Fruit fly (Drosophila melanogaster): ENCODE data around the gene CG8757.

Gene CG8757

dm6 chr3L:13876967-13877366 lies 34.9 kb upstream of the CG8757 start:
- TF ChIP-seq CG4282 (GFP tag; optimal IDR thresholded peaks at IDR 0.05), result no peak
- peak; percentile 7 for TF ChIP-seq CTCF (GFP tag; optimal IDR thresholded peaks at IDR 0.05)
- peak; percentile 71 for TF ChIP-seq Vsx1 (GFP tag; optimal IDR thresholded peaks at IDR 0.05)
- peak; percentile 19 for TF ChIP-seq stwl (tag; optimal IDR thresholded peaks at IDR 0.05)
- TF ChIP-seq CG11504 (tag; optimal IDR thresholded peaks at IDR 0.05), result peak; percentile 100
- 0 out of 3 replicates have a peak, but pooled peaks have one; percentile 72 for TF ChIP-seq CG2199 (GFP tag; IDR thresholded peaks at IDR 0.05)

DNA sequence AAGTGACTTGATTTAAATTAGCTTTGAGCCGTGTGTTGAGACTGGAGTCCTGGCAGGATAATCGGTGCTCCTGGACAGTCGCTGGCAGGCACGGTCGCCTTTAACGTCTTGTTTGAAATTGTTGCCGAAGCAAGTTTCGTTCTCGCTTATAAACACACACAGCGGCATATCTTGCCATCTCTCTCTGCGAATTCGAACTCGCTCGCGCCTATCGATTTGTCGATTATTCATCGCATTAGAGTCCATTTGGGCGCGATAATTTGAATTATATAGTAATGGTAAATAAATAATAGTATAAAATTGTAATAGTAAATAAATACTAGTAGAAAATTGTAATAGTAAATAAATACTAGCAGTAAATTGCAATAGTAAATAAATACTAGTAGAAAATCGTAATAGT lies 24.7 kb upstream of the CG8757 start, which contains the start of gene CG8745:
TSS of gene CG8745 (minus strand) at position 126 of the 400 bp plus-strand sequence.
- peak; percentile 32 for TF ChIP-seq CG18011 (GFP tag; optimal IDR thresholded peaks at IDR 0.05)
- TF ChIP-seq CG2129 (GFP tag; IDR thresholded peaks at IDR 0.05; ENCODE audit: partially characterized antibody), result peak; percentile 25; the same call in 1 of the 2 replicates
- TF ChIP-seq CG10267 (tag; optimal IDR thresholded peaks at IDR 0.05), result peak; percentile 24
- TF ChIP-seq Lim3 (GFP tag; IDR thresholded peaks at IDR 0.05), result no peak
- peak; percentile 84 for TF ChIP-seq stwl (tag; optimal IDR thresholded peaks at IDR 0.05)
- TF ChIP-seq CG14050 (GFP tag; IDR thresholded peaks at IDR 0.05), result no peak
- TF ChIP-seq CG34224 (GFP tag; IDR thresholded peaks at IDR 0.05; ENCODE audit: partially characterized antibody), result peak; percentile 67; the same call in 2 of the 3 replicates
- TF ChIP-seq unc-4 (GFP tag; IDR thresholded peaks at IDR 0.05; ENCODE audit: partially characterized antibody), result peak; percentile 69
- TF ChIP-seq Dll (GFP tag; IDR thresholded peaks at IDR 0.05; ENCODE audit: partially characterized antibody), result peak; percentile 76
- no peak for TF ChIP-seq lab (GFP tag; optimal IDR thresholded peaks at IDR 0.05)
- TF ChIP-seq HmgD (GFP tag; optimal IDR thresholded peaks at IDR 0.05), result peak; percentile 1
- no peak for TF ChIP-seq kni (GFP tag; optimal IDR thresholded peaks at IDR 0.05)
- TF ChIP-seq CG4707 (GFP tag; optimal IDR thresholded peaks at IDR 0.05), result no peak
- no peak for TF ChIP-seq wor (GFP tag; IDR thresholded peaks at IDR 0.05)
- TF ChIP-seq btn (GFP tag; optimal IDR thresholded peaks at IDR 0.05), result no peak
- TF ChIP-seq Dbx (GFP tag; IDR thresholded peaks at IDR 0.05), result no peak
- TF ChIP-seq bbx (GFP tag; IDR thresholded peaks at IDR 0.05; ENCODE audit: partially characterized antibody), result peak; percentile 76
- TF ChIP-seq E2f2 (GFP tag; IDR thresholded peaks at IDR 0.05), result peak; percentile 95
- peak; percentile 77 for TF ChIP-seq amos (GFP tag; IDR thresholded peaks at IDR 0.05; ENCODE audit: partially characterized antibody)
- no peak for TF ChIP-seq CG6175 (GFP tag; IDR thresholded peaks at IDR 0.05)
- TF ChIP-seq mld (GFP tag; IDR thresholded peaks at IDR 0.05; ENCODE audit: partially characterized antibody), result peak; percentile 65; the same call in 1 of the 3 replicates
- peak; percentile 46 for TF ChIP-seq pzg (GFP tag; optimal IDR thresholded peaks at IDR 0.05)
- peak; percentile 69 for TF ChIP-seq BEAF-32 (GFP tag; optimal IDR thresholded peaks at IDR 0.05)
- TF ChIP-seq Myb (GFP tag; optimal IDR thresholded peaks at IDR 0.05), result peak; percentile 20
- no peak for TF ChIP-seq Stat92E (GFP tag; optimal IDR thresholded peaks at IDR 0.05)
- TF ChIP-seq gro (GFP tag; optimal IDR thresholded peaks at IDR 0.05), result no peak
- peak; percentile 98 for TF ChIP-seq CG11504 (tag; optimal IDR thresholded peaks at IDR 0.05)
- peak; percentile 46; the same call in 1 of the 2 replicates for TF ChIP-seq ato (GFP tag; IDR thresholded peaks at IDR 0.05; ENCODE audit: partially characterized antibody)
- peak; percentile 78 for TF ChIP-seq Doc3 (GFP tag; IDR thresholded peaks at IDR 0.05; ENCODE audit: partially characterized antibody)
- no peak for TF ChIP-seq cas (GFP tag; IDR thresholded peaks at IDR 0.05)
- TF ChIP-seq dimm (GFP tag; IDR thresholded peaks at IDR 0.05), result no peak
- peak; percentile 23 for TF ChIP-seq cg (GFP tag; optimal IDR thresholded peaks at IDR 0.05)
- TF ChIP-seq chn (GFP tag; optimal IDR thresholded peaks at IDR 0.05), result no peak
- TF ChIP-seq CG11696 (GFP tag; IDR thresholded peaks at IDR 0.05), result no peak
- TF ChIP-seq CG1603 (tag; optimal IDR thresholded peaks at IDR 0.05), result peak; percentile 8
- TF ChIP-seq Drgx (GFP tag; IDR thresholded peaks at IDR 0.05), result no peak
- no peak for TF ChIP-seq dmrt11E (tag; optimal IDR thresholded peaks at IDR 0.05)
- TF ChIP-seq sna (GFP tag; IDR thresholded peaks at IDR 0.05; ENCODE audit: partially characterized antibody), result peak; percentile 62; the same call in 1 of the 2 replicates
- TF ChIP-seq CG13287 (GFP tag; IDR thresholded peaks at IDR 0.05; ENCODE audit: partially characterized antibody), result peak; percentile 81
- no peak for TF ChIP-seq ATbp (GFP tag; optimal IDR thresholded peaks at IDR 0.05)
- peak; percentile 31 for TF ChIP-seq CG15514 (GFP tag; optimal IDR thresholded peaks at IDR 0.05)
- TF ChIP-seq disco-r (GFP tag; optimal IDR thresholded peaks at IDR 0.05), result no peak
- peak; percentile 77; the same call in 2 of the 3 replicates for TF ChIP-seq Opbp (GFP tag; IDR thresholded peaks at IDR 0.05; ENCODE audit: partially characterized antibody)
